Fruit fly (Drosophila melanogaster): ENCODE measurements around the gene tal-2A.

Gene tal-2A

DNA sequence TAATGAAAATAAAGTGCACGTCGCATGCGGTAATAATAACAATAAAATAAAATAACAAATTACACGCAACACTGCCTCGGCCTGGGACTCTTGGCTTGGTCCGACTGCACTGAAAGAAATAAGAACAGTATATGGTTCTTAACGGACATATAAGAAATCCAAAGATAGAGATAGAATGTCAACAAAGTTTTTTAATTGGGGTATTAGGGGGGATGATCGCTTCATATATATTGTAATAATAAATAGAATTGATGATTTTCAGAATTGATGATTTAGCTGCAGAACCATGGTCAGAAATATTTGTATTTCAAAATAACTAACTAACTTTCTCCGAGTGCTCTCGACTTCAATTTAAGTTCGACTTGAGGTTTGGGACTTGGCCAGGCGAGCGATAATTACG is 16.8 kb upstream of the tal-2A start (continued):
- TF ChIP-seq MESR4 (GFP tag; optimal IDR thresholded peaks at IDR 0.05) (no peak), Spps (tag; optimal IDR thresholded peaks at IDR 0.05) (peak; percentile 8), CG8924 (tag; optimal IDR thresholded peaks at IDR 0.05) (peak; percentile 34), CG10543 (GFP tag; optimal IDR thresholded peaks at IDR 0.05) (no peak), CG15514 (GFP tag; optimal IDR thresholded peaks at IDR 0.05) (no peak), CG12744 (GFP tag; optimal IDR thresholded peaks at IDR 0.05) (no peak), CG14441 (GFP tag; IDR thresholded peaks at IDR 0.05) (no peak), trem (tag; optimal IDR thresholded peaks at IDR 0.05) (peak; percentile 38), Camta (GFP tag; optimal IDR thresholded peaks at IDR 0.05) (no peak), CG17802 (tag; optimal IDR thresholded peaks at IDR 0.05) (peak; percentile 2), Rfx (GFP tag; IDR thresholded peaks at IDR 0.05) (no peak), CG8388 (GFP tag; optimal IDR thresholded peaks at IDR 0.05) (peak; percentile 47), Hr3 (GFP tag; optimal IDR thresholded peaks at IDR 0.05) (peak; percentile 13), CG2678 (tag; optimal IDR thresholded peaks at IDR 0.05) (peak; percentile 54), cg (GFP tag; optimal IDR thresholded peaks at IDR 0.05) (no peak)

DNA sequence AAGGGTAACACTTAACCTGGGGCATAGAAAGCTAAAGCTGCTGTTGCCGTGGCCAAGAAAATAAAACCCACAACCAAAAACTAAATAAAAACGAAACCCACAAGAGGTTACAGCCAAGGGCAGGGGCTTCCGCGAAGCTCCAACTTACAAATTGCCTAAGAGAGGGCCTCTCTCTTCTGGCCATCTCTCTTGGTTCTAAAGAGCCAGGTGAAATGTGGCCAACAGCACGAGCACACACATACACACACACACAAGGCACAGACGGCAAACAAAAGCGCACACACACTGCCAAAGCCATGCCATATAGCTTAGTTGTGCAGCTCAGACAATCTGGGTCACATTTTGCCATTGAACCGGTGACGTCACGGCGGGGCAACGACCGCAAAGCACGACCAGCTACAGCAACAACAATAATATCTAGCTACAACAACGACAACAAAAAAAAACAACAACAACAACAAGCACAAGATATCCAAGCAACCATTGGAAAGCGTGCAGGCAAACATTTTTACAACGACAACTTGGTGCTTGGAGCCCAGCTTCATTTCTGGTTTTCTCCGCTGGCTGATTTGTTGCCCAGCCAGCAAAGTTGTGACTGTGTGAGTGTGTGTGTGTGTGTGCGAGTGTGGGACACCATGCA is 16.2 kb upstream of the tal-2A start:
- TF ChIP-seq chinmo (GFP tag; IDR thresholded peaks at IDR 0.05; ENCODE audit: partially characterized antibody) (0 out of 4 replicates have a peak, but pooled peaks have one; percentile 35), HHEX (GFP tag; optimal IDR thresholded peaks at IDR 0.05) (no peak), CG31224 (GFP tag; IDR thresholded peaks at IDR 0.05) (peak; percentile 55), oc (tag; optimal IDR thresholded peaks at IDR 0.05) (peak; percentile 54), Med (GFP tag) (peak; percentile 41), CG18262 (tag; optimal IDR thresholded peaks at IDR 0.05) (no peak), CG1233 (GFP tag; optimal IDR thresholded peaks at IDR 0.05) (no peak), CG4360 (GFP tag; IDR thresholded peaks at IDR 0.05) (peak; percentile 90), sd (tag; optimal IDR thresholded peaks at IDR 0.05) (peak; percentile 30), kni (GFP tag; optimal IDR thresholded peaks at IDR 0.05) (peak; percentile 72), mirr (GFP tag; optimal IDR thresholded peaks at IDR 0.05) (peak; percentile 39), CG12219 (GFP tag; optimal IDR thresholded peaks at IDR 0.05) (peak; percentile 12), Hr78 (GFP tag; optimal IDR thresholded peaks at IDR 0.05) (peak in 1 of 2 experiments; percentile 63), CG3163 (GFP tag; optimal IDR thresholded peaks at IDR 0.05) (peak; percentile 94), fd96Cb (tag; optimal IDR thresholded peaks at IDR 0.05) (no peak), C15 (GFP tag; IDR thresholded peaks at IDR 0.05) (0 out of 3 replicates have a peak, but pooled peaks have one; percentile 17), sens (GFP tag) (peak; percentile 1), slou (GFP tag; optimal IDR thresholded peaks at IDR 0.05) (no peak), cg (GFP tag; optimal IDR thresholded peaks at IDR 0.05) (peak; percentile 80), Trl (optimal IDR thresholded peaks at IDR 0.05) (peak; percentile 61 to 65), Trl (GFP tag; optimal IDR thresholded peaks at IDR 0.05) (no peak), jumu (GFP tag; optimal IDR thresholded peaks at IDR 0.05) (no peak), CG5180 (GFP tag; optimal IDR thresholded peaks at IDR 0.05) (peak; percentile 65), CG1832 (GFP tag; optimal IDR thresholded peaks at IDR 0.05) (no peak), abd-A (tag; optimal IDR thresholded peaks at IDR 0.05) (peak; percentile 54), CG2199 (GFP tag; IDR thresholded peaks at IDR 0.05) (no peak)

All from whole organism, embryonic.